Worm (Caenorhabditis elegans) whole organism, mixed stage, embryonic: ENCODE measurements around the gene slmp-1.
"Not testable (repeated sequence)": the region's sequence is repeated elsewhere in the genome, so short reads cannot be mapped to it uniquely, and the experiment has no call there.

ENCODE experiments used
- M03D4.4 ChIP-seq: sonication (generic microtip); optimal IDR thresholded peaks from 2 replicates; lab custom pipeline; 2017; ENCODE audit warnings: mild to moderate bottlenecking, missing genetic modification characterization, missing compliant biosample characterization
- ceh-39 ChIP-seq: fragments of 150-350 bp; optimal IDR thresholded peaks from 2 replicates; lab custom pipeline; 2014; ENCODE audit warnings: missing biosample characterization, missing genetic modification characterization
- ceh-43 ChIP-seq: fragments of 200-800 bp; sonication (Bioruptor generic); optimal IDR thresholded peaks from 2 replicates; lab custom pipeline; 2018; ENCODE audit warnings: mild to moderate bottlenecking, missing genetic modification characterization, moderate library complexity, missing compliant biosample characterization
- ceh-83 ChIP-seq: fragments of 200-800 bp; sonication (Bioruptor generic); optimal IDR thresholded peaks from 2 replicates; lab custom pipeline; 2018; ENCODE audit warnings: mild to moderate bottlenecking, missing genetic modification characterization, missing compliant biosample characterization
- ces-1 ChIP-seq: fragments of 150-350 bp; optimal IDR thresholded peaks from 2 replicates; lab custom pipeline; 2014; ENCODE audit warnings: missing biosample characterization, missing genetic modification reagents, missing genetic modification characterization
- cnd-1 ChIP-seq: fragments of 200-800 bp; sonication (Bioruptor generic); optimal IDR thresholded peaks from 2 replicates; lab custom pipeline; 2018; ENCODE audit warnings: mild to moderate bottlenecking, missing genetic modification characterization, missing compliant biosample characterization
- drap-1 ChIP-seq: fragments of 200-800 bp; sonication (Bioruptor generic); optimal IDR thresholded peaks from 3 replicates; lab custom pipeline; 2018; ENCODE audit warnings: mild to moderate bottlenecking, missing genetic modification characterization, missing compliant biosample characterization
- elt-1 ChIP-seq: sonication (generic microtip); optimal IDR thresholded peaks from 2 replicates; lab custom pipeline; 2017; ENCODE audit warnings: missing genetic modification characterization, mild to moderate bottlenecking, missing compliant biosample characterization, antibody characterized with exemption, moderate library complexity, borderline replicate concordance; ENCODE audit not compliant: insufficient read depth
- elt-3 ChIP-seq: fragments of 150-350 bp; optimal IDR thresholded peaks from 2 replicates; lab custom pipeline; 2014; ENCODE audit warnings: missing biosample characterization, missing genetic modification characterization
- flh-1 ChIP-seq: fragments of 200-800 bp; sonication (Bioruptor generic); optimal IDR thresholded peaks from 2 replicates; lab custom pipeline; 2018; ENCODE audit warnings: mild to moderate bottlenecking, missing genetic modification characterization, moderate library complexity, missing compliant biosample characterization
- hlh-1 ChIP-seq: fragments of 150-350 bp; optimal IDR thresholded peaks from 2 replicates; lab custom pipeline; 2014; ENCODE audit warnings: missing biosample characterization, missing genetic modification reagents, missing genetic modification characterization
- lin-13 ChIP-seq: fragments of 150-350 bp; optimal IDR thresholded peaks from 2 replicates; lab custom pipeline; 2014; ENCODE audit warnings: missing biosample characterization, missing genetic modification characterization
- lsy-2 ChIP-seq: fragments of 150-350 bp; optimal IDR thresholded peaks from 2 replicates; lab custom pipeline; 2014; ENCODE audit warnings: missing biosample characterization, missing genetic modification characterization
- mab-5 ChIP-seq: fragments of 150-350 bp; optimal IDR thresholded peaks from 2 replicates; lab custom pipeline; 2014; ENCODE audit warnings: missing biosample characterization, missing genetic modification characterization
- mep-1 ChIP-seq: fragments of 150-350 bp; optimal IDR thresholded peaks from 2 replicates; lab custom pipeline; 2017; ENCODE audit warnings: missing biosample characterization, missing genetic modification reagents, missing genetic modification characterization, inconsistent platforms
- mls-2 ChIP-seq: sonication (generic microtip); optimal IDR thresholded peaks from 2 replicates; lab custom pipeline; 2016; ENCODE audit warnings: mild to moderate bottlenecking, missing genetic modification characterization, moderate library complexity, missing compliant biosample characterization
- nhr-12 ChIP-seq: fragments of 150-350 bp; optimal IDR thresholded peaks from 2 replicates; lab custom pipeline; 2014; ENCODE audit warnings: missing biosample characterization, missing genetic modification characterization
- nhr-2 ChIP-seq: fragments of 150-350 bp; optimal IDR thresholded peaks from 2 replicates; lab custom pipeline; 2014; ENCODE audit warnings: missing biosample characterization, missing genetic modification characterization
- nhr-237 ChIP-seq: fragments of 150-350 bp; optimal IDR thresholded peaks from 2 replicates; lab custom pipeline; 2014; ENCODE audit warnings: missing biosample characterization, missing genetic modification characterization
- nhr-28 ChIP-seq: fragments of 150-350 bp; optimal IDR thresholded peaks from 2 replicates; lab custom pipeline; 2014; ENCODE audit warnings: missing biosample characterization, missing genetic modification characterization
- nhr-76 ChIP-seq: sonication (generic microtip); optimal IDR thresholded peaks from 2 replicates; lab custom pipeline; 2017; ENCODE audit warnings: missing biosample characterization, missing genetic modification characterization
- pha-4 ChIP-seq: fragments of 150-350 bp; optimal IDR thresholded peaks from 2 replicates; lab custom pipeline; 2018; ENCODE audit warnings: missing biosample characterization, missing genetic modification reagents, missing genetic modification characterization
- snpc-4 ChIP-seq: fragments of 150-350 bp; optimal IDR thresholded peaks from 2 replicates; lab custom pipeline; 2014; ENCODE audit warnings: missing biosample characterization, missing genetic modification characterization
- sptf-1 ChIP-seq: sonication (generic microtip); optimal IDR thresholded peaks from 2 replicates; lab custom pipeline; 2017; ENCODE audit warnings: mild to moderate bottlenecking, missing genetic modification characterization, moderate library complexity, missing compliant biosample characterization
- tbx-8 ChIP-seq: fragments of 200-800 bp; sonication (Bioruptor generic); optimal IDR thresholded peaks from 2 replicates; lab custom pipeline; 2018; ENCODE audit warnings: mild to moderate bottlenecking, missing genetic modification characterization, moderate library complexity, missing compliant biosample characterization
- unc-120 ChIP-seq: sonication (generic microtip); optimal IDR thresholded peaks from 2 replicates; lab custom pipeline; 2017; ENCODE audit warnings: missing genetic modification characterization, missing compliant biosample characterization; ENCODE audit not compliant: poor library complexity, severe bottlenecking
- unc-39 ChIP-seq: fragments of 150-350 bp; optimal IDR thresholded peaks from 2 replicates; lab custom pipeline; 2014; ENCODE audit warnings: missing biosample characterization, missing genetic modification characterization
- unc-62 ChIP-seq: fragments of 150-350 bp; optimal IDR thresholded peaks from 2 replicates; lab custom pipeline; 2014; ENCODE audit warnings: missing biosample characterization, missing genetic modification reagents, missing genetic modification characterization
- zip-8 ChIP-seq: fragments of 150-350 bp; optimal IDR thresholded peaks from 2 replicates; lab custom pipeline; 2014; ENCODE audit warnings: missing biosample characterization, missing genetic modification characterization

slmp-1 gene

DNA sequence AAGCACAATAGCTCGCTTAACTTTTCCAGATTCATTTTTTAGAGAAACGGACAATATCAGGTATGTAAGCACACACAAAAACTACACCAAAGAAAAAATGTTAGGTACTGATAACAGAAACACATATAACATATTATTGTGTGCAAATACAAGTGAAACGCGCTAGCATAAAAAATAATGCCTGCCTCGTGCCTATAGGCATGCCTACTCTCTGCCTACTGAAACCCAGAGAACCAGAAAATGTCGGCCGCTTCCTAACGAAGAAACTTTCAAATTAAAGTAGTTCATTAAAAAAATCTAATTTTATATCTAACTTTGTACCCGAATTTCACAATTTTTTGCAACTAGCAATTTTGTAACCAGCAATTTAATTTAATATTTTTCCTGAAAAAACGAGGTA, 41.0 kb upstream of the slmp-1 start, which contains the start of gene Y67D8B.1:
Gene Y67D8B.1, minus strand, starts transcription at position 101 of the 400 bp plus-strand sequence.
- not testable (repeated sequence) for TF ChIP-seq mep-1, zip-8, elt-1 (tag; lab: Kevin White, UChicago)

- TF ChIP-seq sptf-1 (tag; lab: Kevin White, UChicago) = peak; percentile 66
- TF ChIP-seq nhr-76 (tag; lab: Kevin White, UChicago) = no peak
- TF ChIP-seq unc-120 (tag; lab: Kevin White, UChicago) = no peak
- TF ChIP-seq nhr-2 (tag; lab: Kevin White, UChicago) = no peak
- TF ChIP-seq ceh-43 (GFP tag; lab: Kevin White, UChicago) = no peak
- TF ChIP-seq, all 35 proteins: peak for 1
Observed at ce11 chrIV:3176067-3176758, 37.3 kb upstream of the slmp-1 start, which contains the start of gene nlp-81. nlp-81 (minus strand) TSS chrIV:3176117.

DNA sequence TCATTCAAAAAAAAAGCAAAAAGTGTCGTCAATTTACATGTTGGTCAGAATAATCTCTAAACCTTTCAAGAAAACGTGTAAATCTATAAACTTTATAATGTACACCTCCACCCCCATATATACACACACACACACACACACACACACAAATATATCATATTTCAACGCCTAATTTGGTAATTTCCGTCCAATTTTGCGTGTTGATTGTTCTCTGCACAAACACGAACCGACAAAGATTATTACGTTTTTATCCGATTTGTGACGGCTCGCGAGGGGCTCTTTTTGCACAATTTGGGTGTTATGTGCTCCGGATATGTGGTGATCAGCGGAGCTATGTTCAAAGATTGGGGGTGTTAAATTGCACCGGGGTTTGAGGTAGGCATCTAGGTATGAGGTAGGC, 30.6 kb upstream of the slmp-1 start:
- TF ChIP-seq tbx-8 (GFP tag; lab: Kevin White, UChicago) (no peak), unc-62 (GFP tag; lab: Kevin White, UChicago) (no peak), ceh-83 (GFP tag; lab: Kevin White, UChicago) (no peak), mls-2 (no peak), lin-13 (tag; lab: Kevin White, UChicago) (no peak), nhr-28 (tag; lab: Kevin White, UChicago) (no peak), unc-120 (tag; lab: Kevin White, UChicago) (no peak), pha-4 (tag; lab: Kevin White, UChicago) (no peak), ces-1 (GFP tag; lab: Kevin White, UChicago) (no peak), drap-1 (GFP tag; lab: Kevin White, UChicago) (no peak), flh-1 (GFP tag; lab: Kevin White, UChicago) (no peak), M03D4.4 (no peak), nhr-237 (tag; lab: Kevin White, UChicago) (no peak), unc-39 (tag; lab: Kevin White, UChicago) (no peak), mab-5 (no peak), elt-1 (tag; lab: Kevin White, UChicago) (no peak), ceh-39 (tag; lab: Kevin White, UChicago) (no peak), elt-3 (tag; lab: Kevin White, UChicago) (no peak), nhr-76 (tag; lab: Kevin White, UChicago) (no peak), lsy-2 (tag; lab: Kevin White, UChicago) (no peak)
- TF ChIP-seq, all 35 proteins: peak for 0

DNA sequence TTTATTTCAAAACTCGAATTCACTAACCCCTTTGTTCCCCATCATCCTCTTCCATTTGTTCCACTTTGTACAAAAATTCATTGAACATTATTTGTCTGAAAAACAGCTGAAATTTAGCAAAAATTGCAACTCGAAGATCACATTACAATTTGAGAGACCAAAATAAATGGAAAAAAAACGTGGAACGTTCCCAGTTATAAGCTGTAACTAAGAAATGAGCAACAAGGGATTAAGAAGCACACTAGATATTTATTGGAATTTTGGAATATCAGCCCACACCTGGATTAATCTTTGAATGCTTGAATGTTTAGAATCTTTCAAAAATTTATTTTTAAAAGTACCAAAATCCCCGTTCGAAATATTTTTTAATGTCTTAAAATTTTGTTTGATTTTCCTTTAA, 22.1 kb upstream of the slmp-1 start, which contains the start of gene Y67D8B.2:
Gene Y67D8B.2, minus strand, starts transcription at position 101 of the 400 bp plus-strand sequence.
- no peak for TF ChIP-seq snpc-4 (tag; lab: Kevin White, UChicago)

DNA sequence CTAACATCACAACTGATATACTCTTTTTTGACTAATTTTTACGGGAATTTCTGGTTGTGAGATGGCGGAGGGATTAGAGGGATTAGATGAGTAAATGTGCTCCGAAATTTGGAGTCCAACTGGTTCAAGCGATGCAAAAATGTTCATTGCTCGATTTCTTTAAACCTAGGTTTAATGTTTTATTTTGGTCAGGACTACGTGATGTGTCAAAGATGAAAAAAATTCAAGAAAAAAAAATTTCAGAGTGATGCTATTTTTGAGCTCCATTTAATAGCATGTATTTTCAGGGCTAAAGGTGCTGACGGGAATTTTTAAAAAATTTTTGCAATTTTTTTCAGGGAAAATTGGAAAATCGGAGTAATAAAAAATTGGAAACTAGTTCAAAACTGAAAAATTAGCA, 17.2 kb upstream of the slmp-1 start:
- TF ChIP-seq nhr-237 (tag; lab: Kevin White, UChicago) = no peak
- TF ChIP-seq, all 35 proteins: peak for 0

DNA sequence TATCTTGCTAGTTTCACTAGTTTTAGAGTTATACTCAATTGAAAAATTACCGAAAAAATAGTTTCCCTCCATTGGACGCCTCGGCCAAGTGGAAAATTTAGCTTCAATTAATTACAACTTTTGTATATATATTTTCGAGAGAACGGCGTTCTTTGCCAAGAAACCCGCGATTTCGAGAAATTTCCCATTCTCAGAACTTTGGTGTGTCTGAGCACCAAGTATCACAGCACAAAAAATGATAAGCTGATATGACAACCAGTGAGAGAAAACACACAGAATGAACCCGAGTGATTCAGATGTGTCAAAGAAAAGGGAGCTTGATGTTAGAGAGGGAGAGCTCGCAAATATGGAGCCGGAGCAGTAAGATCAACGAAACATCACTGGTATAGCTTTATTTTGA, 14.5 kb upstream of the slmp-1 start:
- TF ChIP-seq nhr-12 (tag; lab: Kevin White, UChicago) (no peak), mab-5 (no peak), hlh-1 (tag; lab: Kevin White, UChicago) (no peak), ceh-39 (tag; lab: Kevin White, UChicago) (no peak), pha-4 (tag; lab: Kevin White, UChicago) (no peak), cnd-1 (tag; lab: Kevin White, UChicago) (no peak)
